Worm (Caenorhabditis elegans) whole organism, late embryonic: Measurements from ENCODE around the gene fbxc-32.

Experiments used
- Y22D7AL.16 ChIP-seq: sonication (generic microtip); optimal IDR thresholded peaks from 2 replicates; lab custom pipeline; 2016; ENCODE audit warnings: missing genetic modification characterization, missing compliant biosample characterization
- ama-1 ChIP-seq: fragments of 150-350 bp; optimal IDR thresholded peaks from 2 replicates; lab custom pipeline; 2014
- ceh-24 ChIP-seq: sonication (generic microtip); optimal IDR thresholded peaks from 2 replicates; lab custom pipeline; 2016; ENCODE audit warnings: mild to moderate bottlenecking, missing genetic modification characterization, missing compliant biosample characterization
- ceh-45 ChIP-seq: fragments of 200-800 bp; sonication (Bioruptor generic); IDR thresholded peaks from 2 replicates; pipeline ENCODE4 v1.3.6; 2022; ENCODE audit warnings: missing genetic modification reagents, missing genetic modification characterization, missing compliant biosample characterization
- elt-4 ChIP-seq: sonication (generic microtip); optimal IDR thresholded peaks from 2 replicates; lab custom pipeline; 2016; ENCODE audit warnings: missing genetic modification characterization, missing compliant biosample characterization
- nhr-11 ChIP-seq: fragments of 150-350 bp; optimal IDR thresholded peaks from 2 replicates; lab custom pipeline; 2014; ENCODE audit warnings: missing biosample characterization, missing genetic modification characterization
- pha-4 ChIP-seq: fragments of 150-350 bp; optimal IDR thresholded peaks from 2 replicates; lab custom pipeline; 2018; ENCODE audit warnings: missing biosample characterization, missing genetic modification reagents, missing genetic modification characterization
- pqm-1 ChIP-seq: sonication (generic microtip); optimal IDR thresholded peaks from 2 replicates; lab custom pipeline; 2016; ENCODE audit warnings: missing genetic modification characterization, missing compliant biosample characterization
- ref-2 ChIP-seq: sonication (generic microtip); optimal IDR thresholded peaks from 2 replicates; lab custom pipeline; 2016; ENCODE audit warnings: missing genetic modification characterization, missing compliant biosample characterization
- sox-4 ChIP-seq: sonication (generic microtip); optimal IDR thresholded peaks from 2 replicates; lab custom pipeline; 2017; ENCODE audit warnings: mild to moderate bottlenecking, missing genetic modification characterization, inconsistent platforms, missing compliant biosample characterization
- syd-9 ChIP-seq: sonication (generic microtip); optimal IDR thresholded peaks from 2 replicates; lab custom pipeline; 2016; ENCODE audit warnings: mild to moderate bottlenecking, missing genetic modification characterization, moderate library complexity, missing compliant biosample characterization
- unc-86 ChIP-seq: sonication (generic microtip); optimal IDR thresholded peaks from 2 replicates; lab custom pipeline; 2016; ENCODE audit warnings: missing genetic modification characterization, missing compliant biosample characterization

DNA sequence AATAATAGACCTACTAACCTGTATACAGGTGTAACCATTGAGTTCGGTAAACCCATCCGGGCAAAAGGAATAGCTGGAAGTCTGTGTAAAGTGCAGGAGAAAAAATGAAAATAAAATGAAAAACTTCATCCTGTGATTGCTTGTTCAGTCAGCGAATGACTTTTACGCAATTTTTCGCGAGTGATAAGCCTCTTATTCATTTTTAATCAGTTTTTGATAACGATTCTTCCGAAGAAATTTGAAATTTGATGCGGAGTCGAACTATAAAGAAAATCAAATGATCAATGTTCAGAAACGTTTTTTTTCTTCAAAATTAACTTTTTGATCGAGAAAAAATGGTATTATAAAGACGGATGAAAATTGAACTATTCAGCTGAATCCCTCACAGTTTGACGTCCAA lies 25.2 kb downstream of the fbxc-32 start:
- TF ChIP-seq ama-1 (lab: Kevin White, UChicago) (no peak), Y22D7AL.16 (tag; lab: Kevin White, UChicago) (no peak), syd-9 (tag; lab: Kevin White, UChicago) (no peak), elt-4 (no peak), ceh-45 (GFP tag; lab: Robert Waterston, UW) (no peak), ceh-24 (no peak), nhr-11 (no peak), unc-86 (no peak), ref-2 (tag; lab: Kevin White, UChicago) (no peak), pqm-1 (tag; lab: Kevin White, UChicago) (no peak), sox-4 (tag; lab: Kevin White, UChicago) (no peak), pha-4 (tag; lab: Kevin White, UChicago) (no peak)
